Worm (Caenorhabditis elegans) whole organism, L1 larva: ENCODE data around the gene pals-30.
A peak's percentile ranks its signal among the peaks of the same experiment; 100 is the strongest.

Source experiments
- C04F5.9 ChIP-seq: sonication (generic microtip); optimal IDR thresholded peaks from 2 replicates; lab custom pipeline; 2016; ENCODE audit warnings: missing genetic modification characterization, missing compliant biosample characterization
- C16A3.4 ChIP-seq: fragments of 150-350 bp; optimal IDR thresholded peaks from 2 replicates; lab custom pipeline; 2014; ENCODE audit warnings: missing biosample characterization, missing genetic modification characterization
- aha-1 ChIP-seq: fragments of 150-350 bp; optimal IDR thresholded peaks from 2 replicates; lab custom pipeline; 2014; ENCODE audit warnings: missing biosample characterization, missing genetic modification characterization
- ceh-82 ChIP-seq, 3 experiments: fragments of 150-350 bp in 1 of 3; sonication (generic microtip) in 2 of 3; optimal IDR thresholded peaks; 2 replicates each; lab custom pipeline; 2014 to 2017; ENCODE audit warnings: missing biosample characterization in 3 of 3, missing genetic modification characterization in 3 of 3
- dpl-1 ChIP-seq, 3 experiments: fragments of 150-350 bp in 2 of 3; sonication (generic microtip) in 1 of 3; optimal IDR thresholded peaks; 2 replicates each; lab custom pipeline; 2014 to 2017; ENCODE audit warnings: missing biosample characterization in 3 of 3, missing genetic modification characterization in 3 of 3, missing genetic modification reagents in 3 of 3
- egl-27 ChIP-seq, 2 experiments: fragments of 150-350 bp in 1 of 2; sonication (generic microtip); optimal IDR thresholded peaks; 3 replicates each; lab custom pipeline; 2017 to 2018; ENCODE audit warnings: missing biosample characterization in 2 of 2, missing genetic modification characterization in 2 of 2, missing genetic modification reagents in 2 of 2
- ets-5 ChIP-seq: fragments of 200-800 bp; sonication (Bioruptor generic); IDR thresholded peaks from 2 replicates; pipeline ENCODE4 v1.3.6; 2022; ENCODE audit warnings: missing genetic modification characterization, missing compliant biosample characterization
- fkh-4 ChIP-seq: sonication (generic microtip); optimal IDR thresholded peaks from 2 replicates; lab custom pipeline; 2016; ENCODE audit warnings: missing compliant biosample characterization, missing genetic modification characterization, borderline replicate concordance
- fos-1 ChIP-seq: fragments of 150-350 bp; optimal IDR thresholded peaks from 2 replicates; lab custom pipeline; 2014; ENCODE audit warnings: missing biosample characterization, missing genetic modification characterization
- grh-1 ChIP-seq: fragments of 200-800 bp; sonication (Bioruptor generic); IDR thresholded peaks from 2 replicates; pipeline ENCODE4 v1.3.6; 2022; ENCODE audit warnings: missing genetic modification reagents, missing genetic modification characterization, missing compliant biosample characterization
- hlh-17 ChIP-seq: fragments of 200-800 bp; sonication (Bioruptor generic); optimal IDR thresholded peaks from 2 replicates; lab custom pipeline; 2018; ENCODE audit warnings: missing genetic modification characterization, mild to moderate bottlenecking, missing compliant biosample characterization, moderate library complexity, borderline replicate concordance
- hlh-4 ChIP-seq: sonication (generic microtip); optimal IDR thresholded peaks from 2 replicates; lab custom pipeline; 2016; ENCODE audit warnings: mild to moderate bottlenecking, missing genetic modification characterization, missing compliant biosample characterization
- hpl-2 ChIP-seq: fragments of 150-350 bp; optimal IDR thresholded peaks from 2 replicates; lab custom pipeline; 2014; ENCODE audit warnings: missing biosample characterization, missing genetic modification reagents, missing genetic modification characterization
- lin-15B ChIP-seq: fragments of 150-350 bp; sonication (generic microtip); optimal IDR thresholded peaks from 3 replicates; lab custom pipeline; 2014; ENCODE audit warnings: missing biosample characterization, missing genetic modification characterization
- lsy-2 ChIP-seq, 2 experiments: fragments of 150-350 bp; optimal IDR thresholded peaks; 2 replicates each; lab custom pipeline; 2014; ENCODE audit warnings: missing biosample characterization in 2 of 2, missing genetic modification characterization in 2 of 2
- mab-9 ChIP-seq: fragments of 200-800 bp; sonication (Bioruptor generic); IDR thresholded peaks from 2 replicates; pipeline ENCODE4 v1.3.6; 2022; ENCODE audit warnings: missing genetic modification reagents, missing genetic modification characterization, missing compliant biosample characterization
- mdl-1 ChIP-seq, 2 experiments: fragments of 150-350 bp; optimal IDR thresholded peaks; 2 replicates each; lab custom pipeline; 2014 to 2017; ENCODE audit warnings: missing biosample characterization in 2 of 2, missing genetic modification characterization in 2 of 2, inconsistent platforms in 1 of 2
- nhr-12 ChIP-seq: sonication (generic microtip); optimal IDR thresholded peaks from 2 replicates; lab custom pipeline; 2017; ENCODE audit warnings: missing biosample characterization, missing genetic modification characterization
- nhr-20 ChIP-seq: sonication (generic microtip); optimal IDR thresholded peaks from 2 replicates; lab custom pipeline; 2016; ENCODE audit warnings: mild to moderate bottlenecking, missing genetic modification characterization, missing compliant biosample characterization
- nhr-28 ChIP-seq: fragments of 150-350 bp; optimal IDR thresholded peaks from 2 replicates; lab custom pipeline; 2014; ENCODE audit warnings: missing biosample characterization, missing genetic modification characterization
- nhr-47 ChIP-seq: sonication (generic microtip); optimal IDR thresholded peaks from 2 replicates; lab custom pipeline; 2016; ENCODE audit warnings: mild to moderate bottlenecking, missing genetic modification characterization, moderate library complexity, missing compliant biosample characterization
- nhr-71 ChIP-seq: sonication (generic microtip); optimal IDR thresholded peaks from 2 replicates; lab custom pipeline; 2016; ENCODE audit warnings: mild to moderate bottlenecking, missing genetic modification characterization, moderate library complexity, missing compliant biosample characterization
- nhr-76 ChIP-seq: sonication (generic microtip); optimal IDR thresholded peaks from 2 replicates; lab custom pipeline; 2017; ENCODE audit warnings: missing biosample characterization, missing genetic modification characterization
- nhr-85 ChIP-seq: sonication (generic microtip); peaks from one replicate; lab custom pipeline; 2016; ENCODE audit warnings: missing genetic modification characterization, inconsistent platforms, missing compliant biosample characterization
- nhr-90 ChIP-seq: sonication (generic microtip); optimal IDR thresholded peaks from 2 replicates; lab custom pipeline; 2016; ENCODE audit warnings: mild to moderate bottlenecking, missing genetic modification characterization, missing compliant biosample characterization; ENCODE audit not compliant: poor library complexity
- pag-3 ChIP-seq: sonication (generic microtip); optimal IDR thresholded peaks from 2 replicates; lab custom pipeline; 2017; ENCODE audit warnings: missing genetic modification characterization, mild to moderate bottlenecking, missing compliant biosample characterization, antibody characterized with exemption, borderline replicate concordance; ENCODE audit not compliant: insufficient read depth
- pqm-1 ChIP-seq: sonication (generic microtip); optimal IDR thresholded peaks from 3 replicates; lab custom pipeline; 2017; ENCODE audit warnings: missing biosample characterization, missing genetic modification characterization
- sup-37 ChIP-seq: fragments of 200-800 bp; sonication (Bioruptor generic); optimal IDR thresholded peaks from 2 replicates; lab custom pipeline; 2018; ENCODE audit warnings: mild to moderate bottlenecking, missing genetic modification characterization, missing compliant biosample characterization
- tbx-2 ChIP-seq: sonication (generic microtip); optimal IDR thresholded peaks from 2 replicates; lab custom pipeline; 2016; ENCODE audit warnings: missing genetic modification characterization, missing compliant biosample characterization
- tlp-1 ChIP-seq: fragments of 150-350 bp; optimal IDR thresholded peaks from 2 replicates; lab custom pipeline; 2014; ENCODE audit warnings: missing biosample characterization, missing genetic modification characterization
- unc-30 ChIP-seq: sonication (generic microtip); optimal IDR thresholded peaks from 2 replicates; lab custom pipeline; 2017; ENCODE audit warnings: missing biosample characterization, missing genetic modification characterization
- unc-86 ChIP-seq: sonication (generic microtip); optimal IDR thresholded peaks from 2 replicates; lab custom pipeline; 2016; ENCODE audit warnings: missing genetic modification characterization, missing compliant biosample characterization

Gene pals-30

ce11 chrIV:14574282-14574869 lies 22.6 kb upstream of the pals-30 start, which contains the start of the genes Y57G11B.3 and Y57G11B.5:
TSS of gene Y57G11B.3 (minus strand) at chrIV:14574382.
TSS of gene Y57G11B.5 (plus strand) at chrIV:14574819.
- TF ChIP-seq nhr-47 (tag; lab: Kevin White, UChicago) (no peak), hlh-17 (GFP tag; lab: Kevin White, UChicago) (no peak), ceh-82 (tag; optimal IDR thresholded peaks at IDR 0.05; lab: Kevin White, UChicago) (no peak)

DNA sequence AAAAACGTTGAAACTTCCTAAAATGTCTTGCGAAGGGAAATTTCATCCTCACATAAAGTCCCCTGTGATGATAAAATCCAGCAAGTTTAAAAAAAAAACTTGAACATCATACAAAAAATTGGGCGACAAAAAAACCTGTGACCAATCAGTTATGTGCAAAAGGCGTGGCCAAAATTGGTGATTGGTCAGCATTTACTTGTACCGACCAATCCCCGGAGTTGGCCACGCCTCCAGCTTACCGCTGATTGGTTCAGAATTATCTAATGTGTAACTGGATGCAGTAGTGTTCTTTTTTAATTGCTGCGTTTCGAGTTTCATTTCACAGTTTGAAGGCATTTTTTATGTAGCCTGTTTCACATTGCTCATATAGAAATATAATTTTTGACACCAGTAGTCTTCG lies 21.3 kb upstream of the pals-30 start:
- no peak for TF ChIP-seq mdl-1 (tag; optimal IDR thresholded peaks at IDR 0.05; lab: Kevin White, UChicago)
- TF ChIP-seq aha-1 (tag; lab: Kevin White, UChicago) = no peak
- no peak for TF ChIP-seq grh-1 (GFP tag; lab: Robert Waterston, UW)
- no peak for TF ChIP-seq mab-9 (GFP tag; lab: Robert Waterston, UW)
- TF ChIP-seq ets-5 (GFP tag; lab: Robert Waterston, UW) = no peak
- TF ChIP-seq, all 84 proteins: peak for 0

DNA sequence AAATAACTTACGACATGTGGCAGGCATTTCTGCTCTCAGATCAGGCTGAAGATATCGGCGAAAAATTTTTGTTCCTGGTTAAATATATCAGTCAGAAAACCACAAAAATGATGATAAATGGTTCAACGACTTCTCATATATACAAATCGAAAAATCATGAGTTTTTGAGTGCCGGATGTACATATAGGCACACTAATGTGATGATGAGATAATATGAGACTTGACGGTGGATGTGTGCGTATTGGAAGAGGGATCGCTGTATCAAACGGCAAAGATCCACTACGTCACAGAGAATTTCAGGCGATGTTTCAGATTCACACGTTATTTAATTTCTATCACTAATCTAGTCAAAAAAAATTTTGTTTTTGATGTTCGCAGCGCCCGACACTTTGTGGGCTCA lies 20.8 kb upstream of the pals-30 start, which contains the start of gene glb-34:
Gene glb-34, minus strand, starts transcription at position 101 of the 400 bp plus-strand sequence.
- TF ChIP-seq mab-9 (GFP tag; lab: Robert Waterston, UW) = no peak
- TF ChIP-seq hpl-2 (GFP tag; lab: Kevin White, UChicago) = no peak
- no peak for TF ChIP-seq fos-1 (tag; lab: Kevin White, UChicago)
- no peak for TF ChIP-seq dpl-1 (GFP tag; optimal IDR thresholded peaks at IDR 0.05; lab: Kevin White, UChicago)
- no peak for TF ChIP-seq nhr-28 (tag; lab: Kevin White, UChicago)
- TF ChIP-seq C16A3.4 (tag; lab: Kevin White, UChicago) = no peak
- TF ChIP-seq nhr-12 = no peak
- TF ChIP-seq tbx-2 (tag; lab: Kevin White, UChicago) = no peak
- TF ChIP-seq sup-37 (GFP tag; lab: Kevin White, UChicago) = no peak
- TF ChIP-seq grh-1 (GFP tag; lab: Robert Waterston, UW) = no peak
- no peak for TF ChIP-seq pag-3 (tag; lab: Kevin White, UChicago)
- TF ChIP-seq hlh-4 (tag; lab: Kevin White, UChicago) = no peak

- TF ChIP-seq lsy-2 (tag; optimal IDR thresholded peaks at IDR 0.05; lab: Kevin White, UChicago) (no peak), nhr-20 (tag; lab: Kevin White, UChicago) (no peak), C04F5.9 (tag; lab: Kevin White, UChicago) (no peak), hpl-2 (GFP tag; lab: Kevin White, UChicago) (no peak), nhr-90 (tag; lab: Kevin White, UChicago) (no peak), egl-27 (tag; optimal IDR thresholded peaks at IDR 0.05; lab: Kevin White, UChicago) (no peak), fkh-4 (no peak), unc-30 (tag; lab: Kevin White, UChicago) (no peak), nhr-71 (tag; lab: Kevin White, UChicago) (no peak), lin-15B (tag; lab: Kevin White, UChicago) (no peak), fos-1 (tag; lab: Kevin White, UChicago) (no peak), ets-5 (GFP tag; lab: Robert Waterston, UW) (no peak), tlp-1 (tag; lab: Kevin White, UChicago) (no peak), unc-86 (tag; lab: Kevin White, UChicago) (no peak), nhr-76 (no peak), nhr-47 (tag; lab: Kevin White, UChicago) (no peak)
Measured at ce11 chrIV:14571626-14572025, 19.9 kb upstream of the pals-30 start.

DNA sequence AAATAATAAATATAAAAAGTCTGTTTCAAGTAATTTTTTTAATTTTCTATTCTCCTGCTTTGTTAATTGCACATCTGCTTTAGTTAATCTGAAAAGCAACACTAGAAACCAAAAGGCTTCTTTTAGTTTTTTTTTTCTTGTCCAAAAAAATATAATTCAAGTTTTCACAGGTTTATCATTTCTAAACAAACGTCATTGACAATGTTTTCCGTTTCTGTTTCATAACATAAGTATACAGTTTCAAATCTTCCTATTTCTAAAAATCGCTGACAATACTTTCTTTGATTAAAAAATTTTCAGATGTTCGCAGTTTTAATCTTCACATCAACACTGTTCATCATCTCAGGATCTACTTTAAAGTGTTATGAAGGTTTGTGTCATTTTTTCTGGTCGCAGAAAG lies 13.3 kb upstream of the pals-30 start, which contains the start of gene Y57G11B.2:
Gene Y57G11B.2, plus strand, starts transcription at position 301 of the 400 bp plus-strand sequence.
- no peak for TF ChIP-seq pqm-1 (tag; lab: Kevin White, UChicago)
- peak; percentile 9 for TF ChIP-seq nhr-85
